Fruit fly (Drosophila melanogaster) whole organism, wandering third instar larva: ENCODE measurements around the gene CG6497.

Experiments used
- Abd-B ChIP-seq: fragments of >200 bp; optimal IDR thresholded peaks from 2 replicates; lab custom pipeline; 2017; ENCODE audit warnings: missing biosample characterization, missing genetic modification characterization
- CG32264 ChIP-seq: fragments of 200-800 bp; sonication (Bioruptor generic); optimal IDR thresholded peaks from 2 replicates; lab custom pipeline; 2016; ENCODE audit warnings: missing biosample characterization, missing genetic modification characterization
- CrebA ChIP-seq: fragments of 200-800 bp; sonication (Bioruptor generic); optimal IDR thresholded peaks from 2 replicates; lab custom pipeline; 2016; ENCODE audit warnings: missing biosample characterization, mild to moderate bottlenecking, missing genetic modification characterization, borderline replicate concordance
- Dif ChIP-seq: fragments of 200-275, 200-300 bp; sonication (Bioruptor generic); optimal IDR thresholded peaks from 2 replicates; lab custom pipeline; 2018; ENCODE audit warnings: missing biosample characterization, missing genetic modification characterization; ENCODE audit not compliant: partially characterized antibody
- GATAd ChIP-seq: sonication (Bioruptor generic); optimal IDR thresholded peaks from 2 replicates; lab custom pipeline; 2016; ENCODE audit warnings: missing biosample characterization, missing genetic modification characterization
- HLH106 ChIP-seq: fragments of 200-800 bp; optimal IDR thresholded peaks from 3 replicates; lab custom pipeline; 2019; ENCODE audit warnings: missing biosample characterization, mild to moderate bottlenecking, missing genetic modification characterization, moderate library complexity
- Hnf4 ChIP-seq: fragments of 200-800 bp; sonication (Bioruptor generic); optimal IDR thresholded peaks from 2 replicates; lab custom pipeline; 2016; ENCODE audit warnings: missing biosample characterization, mild to moderate bottlenecking, missing genetic modification characterization
- Hr78 ChIP-seq: fragments of >200 bp; optimal IDR thresholded peaks from 2 replicates; lab custom pipeline; 2017; ENCODE audit warnings: missing biosample characterization, missing genetic modification characterization
- Hr83 ChIP-seq: fragments of 200-300 bp; sonication (Bioruptor generic); optimal IDR thresholded peaks from 2 replicates; lab custom pipeline; 2016; ENCODE audit warnings: missing biosample characterization, mild to moderate bottlenecking, missing genetic modification characterization, moderate library complexity; ENCODE audit not compliant: poor library complexity, severe bottlenecking
- Jra ChIP-seq: sonication (Bioruptor generic); optimal IDR thresholded peaks from 2 replicates; lab custom pipeline; 2016; ENCODE audit warnings: missing biosample characterization, missing genetic modification characterization
- Mio ChIP-seq: sonication (Bioruptor generic); optimal IDR thresholded peaks from 2 replicates; lab custom pipeline; 2016; ENCODE audit warnings: missing biosample characterization, missing genetic modification characterization
- Myc ChIP-seq: fragments of >200 bp; optimal IDR thresholded peaks from 2 replicates; lab custom pipeline; 2017
- N ChIP-seq: fragments of >200 bp; optimal IDR thresholded peaks from 2 replicates; lab custom pipeline; 2018; ENCODE audit warnings: missing biosample characterization, missing external identifiers, missing genetic modification characterization
- OdsH ChIP-seq: fragments of 200-800 bp; sonication (Bioruptor generic); optimal IDR thresholded peaks from 2 replicates; lab custom pipeline; 2016; ENCODE audit warnings: missing biosample characterization, mild to moderate bottlenecking, missing genetic modification characterization
- Rel ChIP-seq, 2 experiments: fragments of 200-800 bp; sonication (Bioruptor generic) in 1 of 2; optimal IDR thresholded peaks; 2 replicates in 1 of 2; 3 replicates in 1 of 2; lab custom pipeline; 2016 to 2019; ENCODE audit warnings: mild to moderate bottlenecking in 2 of 2, missing biosample characterization in 2 of 2, missing genetic modification characterization in 2 of 2, moderate library complexity in 1 of 2
- Vsx2 ChIP-seq: fragments of 200-300, 225-300 bp; sonication (Bioruptor generic); optimal IDR thresholded peaks from 2 replicates; lab custom pipeline; 2018; ENCODE audit warnings: missing biosample characterization, missing genetic modification characterization; ENCODE audit not compliant: partially characterized antibody
- brk ChIP-seq: fragments of 200-800 bp; sonication (Bioruptor generic); optimal IDR thresholded peaks from 2 replicates; lab custom pipeline; 2016; ENCODE audit warnings: missing biosample characterization, mild to moderate bottlenecking, missing genetic modification characterization
- dl ChIP-seq, 2 experiments: fragments of 175-275, 200-275 bp in 1 of 2; fragments of 200-275 bp in 1 of 2; sonication (Bioruptor generic); optimal IDR thresholded peaks; lab custom pipeline; 2018; ENCODE audit warnings: mild to moderate bottlenecking in 2 of 2, missing biosample characterization in 2 of 2, missing genetic modification characterization in 2 of 2, moderate library complexity in 2 of 2; ENCODE audit not compliant: partially characterized antibody in 2 of 2, insufficient read depth in 1 of 2
- dmrt93B ChIP-seq: fragments of 200-800 bp; sonication (Bioruptor generic); optimal IDR thresholded peaks from 2 replicates; lab custom pipeline; 2018; ENCODE audit warnings: missing biosample characterization, mild to moderate bottlenecking, missing genetic modification characterization
- dsf ChIP-seq: sonication (Bioruptor generic); optimal IDR thresholded peaks from 2 replicates; lab custom pipeline; 2016; ENCODE audit warnings: missing biosample characterization, missing genetic modification characterization, borderline replicate concordance
- ey ChIP-seq: fragments of 200-800 bp; sonication (Bioruptor generic); optimal IDR thresholded peaks from 2 replicates; lab custom pipeline; 2016; ENCODE audit warnings: missing biosample characterization, missing genetic modification characterization
- foxo ChIP-seq, 2 experiments: fragments of 200-800 bp; sonication (Bioruptor generic); optimal IDR thresholded peaks; 2 replicates in 1 of 2; 3 replicates in 1 of 2; lab custom pipeline; 2016 to 2017; ENCODE audit warnings: missing biosample characterization in 2 of 2, missing genetic modification characterization in 2 of 2
- fru ChIP-seq: fragments of 200-800 bp; sonication (Bioruptor generic); optimal IDR thresholded peaks from 3 replicates; lab custom pipeline; 2016; ENCODE audit warnings: missing biosample characterization, mild to moderate bottlenecking, missing genetic modification characterization
- jim ChIP-seq: fragments of 175-275, 200-325 bp; sonication (Bioruptor generic); optimal IDR thresholded peaks from 2 replicates; lab custom pipeline; 2016; ENCODE audit warnings: missing biosample characterization, mild to moderate bottlenecking, missing genetic modification characterization
- lola ChIP-seq: fragments of >200 bp; optimal IDR thresholded peaks from 2 replicates; lab custom pipeline; 2017; ENCODE audit warnings: missing biosample characterization, missing genetic modification characterization
- pan ChIP-seq: fragments of >200 bp; optimal IDR thresholded peaks from 2 replicates; lab custom pipeline; 2017
- psq ChIP-seq: fragments of 200-800 bp; sonication (Bioruptor generic); optimal IDR thresholded peaks from 3 replicates; lab custom pipeline; 2017; ENCODE audit warnings: missing biosample characterization, mild to moderate bottlenecking, missing genetic modification characterization, moderate library complexity
- sage ChIP-seq: fragments of 200-800 bp; sonication (Bioruptor generic); optimal IDR thresholded peaks from 2 replicates; lab custom pipeline; 2016; ENCODE audit warnings: missing biosample characterization, mild to moderate bottlenecking, missing genetic modification characterization
- sv ChIP-seq: fragments of 200-800 bp; sonication (Bioruptor generic); optimal IDR thresholded peaks from 3 replicates; lab custom pipeline; 2016; ENCODE audit warnings: missing biosample characterization, missing genetic modification characterization
- tai ChIP-seq: sonication (Bioruptor generic); optimal IDR thresholded peaks from 2 replicates; lab custom pipeline; 2016; ENCODE audit warnings: missing biosample characterization, missing genetic modification characterization

CG6497 gene

DNA sequence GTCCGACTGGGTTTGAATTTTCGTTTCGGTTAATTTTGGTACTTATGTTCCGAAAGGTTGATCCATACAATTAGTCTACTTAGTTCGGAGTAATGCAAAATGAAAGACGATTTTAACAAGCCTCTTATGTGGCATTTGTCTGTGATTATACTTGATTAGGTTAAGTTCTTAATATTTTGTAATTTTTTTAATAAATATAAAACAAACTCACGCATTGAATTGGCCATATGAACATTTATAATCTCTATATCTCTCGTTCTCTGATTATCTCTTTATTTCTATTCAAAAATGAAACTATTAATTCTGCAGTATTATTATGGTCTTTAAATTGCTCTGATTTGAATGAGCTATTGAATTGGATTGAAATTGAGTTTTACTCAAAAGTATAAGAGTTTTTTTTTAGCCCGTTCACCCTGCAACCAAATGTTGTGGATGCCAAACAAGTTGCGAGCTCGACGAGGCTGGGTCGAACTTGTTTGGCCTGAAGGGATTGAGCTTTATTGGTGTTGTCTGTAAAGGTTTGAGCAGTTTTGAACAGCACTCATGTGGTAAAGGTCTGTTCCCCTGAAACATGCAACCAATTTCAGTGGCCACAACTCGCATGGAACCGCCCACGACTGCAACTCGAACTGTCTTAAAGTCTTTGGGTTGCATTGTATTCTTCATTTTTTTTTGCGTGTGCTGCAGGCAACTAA is at the start of gene CG6497:
TSS of gene CG6497 (minus strand) at position 51 of the 695 bp plus-strand sequence.
- TF ChIP-seq dl (GFP tag; optimal IDR thresholded peaks at IDR 0.05; lab: Kevin White, UChicago; ENCODE audit: insufficient read depth in 1 of 2, partially characterized antibody in 2 of 2) (no peak), CG32264 (GFP tag; lab: Kevin White, UChicago) (no peak), sage (GFP tag; lab: Kevin White, UChicago) (no peak), Jra (no peak), Rel (GFP tag; optimal IDR thresholded peaks at IDR 0.05; lab: Kevin White, UChicago) (no peak), Rel (tag; optimal IDR thresholded peaks at IDR 0.05; lab: Kevin White, UChicago) (no peak), fru (GFP tag; lab: Kevin White, UChicago) (no peak), OdsH (no peak), CrebA (GFP tag; lab: Kevin White, UChicago) (no peak), lola (no peak), Hr83 (GFP tag; lab: Kevin White, UChicago) (no peak), HLH106 (tag; lab: Kevin White, UChicago) (no peak), brk (no peak), ey (GFP tag; lab: Kevin White, UChicago) (no peak)

DNA sequence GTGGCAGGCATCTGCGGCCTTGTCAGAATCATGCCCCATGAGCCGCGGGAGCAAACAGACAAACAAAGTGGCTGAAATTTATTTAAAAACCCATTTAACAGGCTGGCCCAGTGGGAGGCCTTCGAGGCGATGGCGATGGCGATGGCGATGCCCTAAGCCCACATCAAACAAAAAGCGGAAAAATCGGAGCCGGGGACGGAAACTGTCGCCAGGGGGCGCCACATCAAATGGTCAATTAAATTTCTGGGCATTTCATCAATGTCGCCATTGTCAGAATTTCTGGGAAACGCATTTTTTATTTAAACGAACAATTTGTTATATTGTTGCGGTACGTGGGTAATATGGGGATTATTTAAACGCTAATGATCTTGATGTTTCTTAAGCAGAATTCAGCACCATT is 38.5 kb upstream of the CG6497 start:
- TF ChIP-seq CrebA (GFP tag; lab: Kevin White, UChicago) (no peak), brk (no peak)

DNA sequence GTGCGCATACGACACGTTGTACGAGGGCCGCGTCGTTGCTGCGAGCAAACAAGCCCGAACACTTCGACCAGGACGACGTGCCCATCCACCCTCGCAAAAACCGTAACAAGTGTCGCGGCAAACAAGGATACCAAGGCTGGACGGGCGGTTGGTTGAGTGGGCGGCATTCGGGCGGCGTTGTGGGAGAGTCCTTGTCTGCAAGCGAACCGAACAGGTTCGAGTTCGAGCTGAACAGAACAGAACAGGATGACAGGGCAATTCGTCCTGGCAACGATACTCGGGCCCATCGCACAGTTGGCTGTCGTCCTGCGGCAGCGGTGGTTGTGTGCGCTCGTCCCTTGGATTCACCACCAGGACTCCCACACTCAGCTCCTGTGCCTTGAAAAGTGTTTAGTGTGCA is 15.7 kb upstream of the CG6497 start:
- TF ChIP-seq GATAd (GFP tag; lab: Kevin White, UChicago): no peak
- TF ChIP-seq CG32264 (GFP tag; lab: Kevin White, UChicago): no peak
- TF ChIP-seq psq: no peak
- no peak for TF ChIP-seq Hr83 (GFP tag; lab: Kevin White, UChicago)
- no peak for TF ChIP-seq Dif (GFP tag; lab: Kevin White, UChicago)
- TF ChIP-seq Rel (GFP tag; optimal IDR thresholded peaks at IDR 0.05; lab: Kevin White, UChicago): no peak
- no peak for TF ChIP-seq Rel (tag; optimal IDR thresholded peaks at IDR 0.05; lab: Kevin White, UChicago)
- TF ChIP-seq Hr78 (GFP tag; lab: Kevin White, UChicago): no peak
- TF ChIP-seq foxo (GFP tag; optimal IDR thresholded peaks at IDR 0.05; lab: Kevin White, UChicago): no peak
- no peak for TF ChIP-seq CrebA (GFP tag; lab: Kevin White, UChicago)
- TF ChIP-seq Jra: no peak
- TF ChIP-seq HLH106 (tag; lab: Kevin White, UChicago): no peak
- no peak for TF ChIP-seq dmrt93B (GFP tag; lab: Kevin White, UChicago)
- no peak for TF ChIP-seq brk
- no peak for TF ChIP-seq lola
- no peak for TF ChIP-seq sv (GFP tag; lab: Kevin White, UChicago)
- no peak for TF ChIP-seq pan (lab: Kevin White, UChicago)
- no peak for TF ChIP-seq fru (GFP tag; lab: Kevin White, UChicago)
- TF ChIP-seq Vsx2 (GFP tag; lab: Kevin White, UChicago): no peak

DNA sequence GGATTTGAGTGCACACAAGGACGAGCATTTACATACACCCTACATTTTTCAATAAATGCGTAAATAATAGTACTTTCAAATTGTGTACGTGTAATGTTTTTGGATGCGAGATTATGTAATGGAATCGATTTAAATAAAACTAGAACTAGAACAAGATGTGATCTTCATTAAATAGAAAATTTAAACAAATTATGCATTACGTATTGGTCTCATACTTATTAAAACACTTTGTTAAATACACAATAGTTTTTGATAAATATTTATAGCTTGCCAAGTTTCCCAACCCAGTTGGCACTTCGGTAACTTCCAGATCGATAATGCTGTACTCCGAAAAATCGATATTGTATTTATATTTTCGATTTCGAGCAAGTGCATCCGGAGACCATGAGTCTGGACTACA is 10.4 kb upstream of the CG6497 start, which contains the start of gene CG13723:
TSS of gene CG13723 (plus strand) at position 301 of the 400 bp plus-strand sequence.
- no peak for TF ChIP-seq Abd-B (GFP tag; lab: Kevin White, UChicago)
- no peak for TF ChIP-seq dsf (GFP tag; lab: Kevin White, UChicago)
- no peak for TF ChIP-seq Hnf4 (GFP tag; lab: Kevin White, UChicago)
- no peak for TF ChIP-seq brk
- TF ChIP-seq Jra: no peak
- no peak for TF ChIP-seq fru (GFP tag; lab: Kevin White, UChicago)
- TF ChIP-seq Vsx2 (GFP tag; lab: Kevin White, UChicago): no peak
- no peak for TF ChIP-seq psq
- TF ChIP-seq Hr83 (GFP tag; lab: Kevin White, UChicago): no peak
- no peak for TF ChIP-seq tai
- TF ChIP-seq Mio (GFP tag; lab: Kevin White, UChicago): no peak
- TF ChIP-seq Myc (lab: Kevin White, UChicago): no peak
- no peak for TF ChIP-seq sv (GFP tag; lab: Kevin White, UChicago)
- no peak for TF ChIP-seq OdsH
- TF ChIP-seq Dif (GFP tag; lab: Kevin White, UChicago): no peak
- TF ChIP-seq N (GFP tag; lab: Kevin White, UChicago): no peak
- no peak for TF ChIP-seq jim (GFP tag; lab: Kevin White, UChicago)
